Fruit fly (Drosophila melanogaster) whole organism, embryonic: ENCODE results near the gene CG16789.

Experiments used
- Abd-B ChIP-seq: fragments of 200-800 bp; sonication (Bioruptor generic); optimal IDR thresholded peaks from 2 replicates; lab custom pipeline; 2018; ENCODE audit warnings: missing biosample characterization, mild to moderate bottlenecking, missing genetic modification characterization, moderate library complexity
- CG10147 ChIP-seq: fragments of 200-800 bp; sonication (Bioruptor generic); optimal IDR thresholded peaks from 2 replicates; lab custom pipeline; 2019; ENCODE audit warnings: missing biosample characterization, mild to moderate bottlenecking, missing genetic modification characterization, moderate library complexity
- CG1024 ChIP-seq: fragments of 200-800 bp; sonication (Bioruptor generic); IDR thresholded peaks from 2 replicates; pipeline ENCODE4 v1.3.6; 2022; ENCODE audit warnings: missing biosample characterization, missing genetic modification characterization
- CG11398 ChIP-seq: fragments of 200-800 bp; sonication (Bioruptor generic); optimal IDR thresholded peaks from 2 replicates; lab custom pipeline; 2016; ENCODE audit warnings: missing biosample characterization, missing genetic modification characterization
- CG11456 ChIP-seq: fragments of 200-800 bp; sonication (Bioruptor generic); IDR thresholded peaks from 3 replicates; pipeline ENCODE4 v1.3.6; 2022; ENCODE audit warnings: missing biosample characterization, missing genetic modification characterization
- CG11560 ChIP-seq: fragments of 200-800 bp; sonication (Bioruptor generic); IDR thresholded peaks from 3 replicates; pipeline ENCODE4 v1.3.6; 2022; ENCODE audit warnings: missing biosample characterization, missing genetic modification characterization
- CG12104 ChIP-seq: fragments of 200-800 bp; sonication (Bioruptor generic); optimal IDR thresholded peaks from 3 replicates; lab custom pipeline; 2016; ENCODE audit warnings: missing biosample characterization, missing genetic modification characterization
- CG13775 ChIP-seq: fragments of 200-800 bp; sonication (Bioruptor generic); optimal IDR thresholded peaks from 3 replicates; lab custom pipeline; 2017; ENCODE audit warnings: missing biosample characterization, mild to moderate bottlenecking, missing genetic modification characterization
- CG14965 ChIP-seq: fragments of 200-800 bp; sonication (Bioruptor generic); optimal IDR thresholded peaks from 2 replicates; lab custom pipeline; 2016; ENCODE audit warnings: missing biosample characterization, missing genetic modification characterization, borderline replicate concordance
- CG1603 ChIP-seq: fragments of 200-800 bp; sonication (Bioruptor generic); optimal IDR thresholded peaks from 2 replicates; lab custom pipeline; 2019; ENCODE audit warnings: missing biosample characterization, mild to moderate bottlenecking, missing genetic modification characterization, moderate library complexity
- CG18262 ChIP-seq: fragments of 200-800 bp; optimal IDR thresholded peaks from 3 replicates; lab custom pipeline; 2019; ENCODE audit warnings: missing biosample characterization, mild to moderate bottlenecking, missing genetic modification characterization, moderate library complexity
- CG2202 ChIP-seq: fragments of 200-800 bp; sonication (Bioruptor generic); optimal IDR thresholded peaks from 2 replicates; lab custom pipeline; 2018; ENCODE audit warnings: missing biosample characterization, mild to moderate bottlenecking, missing genetic modification characterization
- CG2712 ChIP-seq: fragments of 200-800 bp; optimal IDR thresholded peaks from 3 replicates; lab custom pipeline; 2019; ENCODE audit warnings: missing biosample characterization, mild to moderate bottlenecking, missing genetic modification characterization, moderate library complexity
- CG2875 ChIP-seq: fragments of 200-800 bp; sonication (Bioruptor generic); optimal IDR thresholded peaks from 2 replicates; lab custom pipeline; 2017; ENCODE audit warnings: missing biosample characterization, mild to moderate bottlenecking, missing genetic modification characterization, missing genetic modification reagents
- CG31224 ChIP-seq: fragments of 200-800 bp; sonication (Bioruptor generic); IDR thresholded peaks from 2 replicates; pipeline ENCODE4 v1.3.6; 2022; ENCODE audit warnings: missing biosample characterization, missing genetic modification characterization
- CG33213 ChIP-seq: fragments of 200-800 bp; sonication (Bioruptor generic); optimal IDR thresholded peaks from 3 replicates; lab custom pipeline; 2016; ENCODE audit warnings: missing biosample characterization, missing genetic modification characterization
- CG43689 ChIP-seq: fragments of 200-800 bp; sonication (Bioruptor generic); IDR thresholded peaks from 2 replicates; pipeline ENCODE4 v1.3.6; 2022; ENCODE audit warnings: missing biosample characterization, missing genetic modification characterization
- Deaf1 ChIP-seq: fragments of 200-800 bp; optimal IDR thresholded peaks from 3 replicates; lab custom pipeline; 2019; ENCODE audit warnings: missing biosample characterization, mild to moderate bottlenecking, missing genetic modification characterization, moderate library complexity
- H2.0 ChIP-seq: fragments of 200-800 bp; sonication (Bioruptor generic); IDR thresholded peaks from 2 replicates; pipeline ENCODE4 v1.3.6; 2022; ENCODE audit warnings: missing biosample characterization, missing genetic modification characterization
- Hmx ChIP-seq: fragments of 200-800 bp; sonication (Bioruptor generic); optimal IDR thresholded peaks from 2 replicates; lab custom pipeline; 2016; ENCODE audit warnings: missing biosample characterization, missing genetic modification characterization
- Kr ChIP-seq: fragments of 200-800 bp; sonication (Bioruptor generic); optimal IDR thresholded peaks from 2 replicates; lab custom pipeline; 2017; ENCODE audit warnings: missing biosample characterization, mild to moderate bottlenecking, missing genetic modification characterization
- Lim3 ChIP-seq: fragments of 200-800 bp; sonication (Bioruptor generic); IDR thresholded peaks from 2 replicates; pipeline ENCODE4 v1.3.6; 2022; ENCODE audit warnings: missing biosample characterization, missing genetic modification characterization
- MBD-R2 ChIP-seq: fragments of 200-800 bp; sonication (Bioruptor generic); IDR thresholded peaks from 2 replicates; pipeline ENCODE4 v1.3.6; 2022; ENCODE audit warnings: missing biosample characterization, missing genetic modification characterization
- Ravus ChIP-seq: fragments of 200-800 bp; sonication (Bioruptor generic); IDR thresholded peaks from 2 replicates; pipeline ENCODE4 v1.3.6; 2022; ENCODE audit warnings: missing biosample characterization, missing genetic modification characterization
- Side ChIP-seq: fragments of 200-800 bp; sonication (Bioruptor generic); optimal IDR thresholded peaks from 2 replicates; lab custom pipeline; 2016; ENCODE audit warnings: missing biosample characterization, missing genetic modification characterization
- Usf ChIP-seq: fragments of 200-800 bp; sonication (Bioruptor generic); optimal IDR thresholded peaks from 2 replicates; lab custom pipeline; 2017; ENCODE audit warnings: missing genotype, missing biosample characterization, missing genetic modification characterization
- al ChIP-seq: fragments of 200-800 bp; sonication (Bioruptor generic); IDR thresholded peaks from 2 replicates; pipeline ENCODE4 v1.3.6; 2022; ENCODE audit warnings: missing biosample characterization, missing genetic modification characterization
- ato ChIP-seq: fragments of 200-800 bp; sonication (Bioruptor generic); IDR thresholded peaks from 2 replicates; pipeline ENCODE4 v1.3.6; 2022; ENCODE audit warnings: missing biosample characterization, missing genetic modification characterization; ENCODE audit not compliant: partially characterized antibody
- br ChIP-seq: fragments of >200 bp; optimal IDR thresholded peaks from 2 replicates; lab custom pipeline; 2017
- cas ChIP-seq: fragments of 200-800 bp; sonication (Bioruptor generic); IDR thresholded peaks from 2 replicates; pipeline ENCODE4 v1.3.6; 2022; ENCODE audit warnings: missing biosample characterization, missing genetic modification characterization
- corto ChIP-seq: fragments of 200-800 bp; sonication (Bioruptor generic); optimal IDR thresholded peaks from 2 replicates; lab custom pipeline; 2016; ENCODE audit warnings: missing biosample characterization, mild to moderate bottlenecking, missing genetic modification characterization, moderate library complexity
- croc ChIP-seq: fragments of 200-800 bp; sonication (Bioruptor generic); conservative IDR thresholded peaks from 3 replicates; pipeline ENCODE4 v1.3.6; 2022; ENCODE audit warnings: missing biosample characterization, missing genetic modification characterization
- dpn ChIP-seq, 2 experiments: fragments of 200-800 bp; sonication (Bioruptor generic); optimal IDR thresholded peaks; 3 replicates each; lab custom pipeline; 2016; ENCODE audit warnings: missing biosample characterization in 2 of 2, missing genetic modification characterization in 2 of 2
- esg ChIP-seq: fragments of 200-800 bp; sonication (Bioruptor generic); conservative IDR thresholded peaks from 2 replicates; pipeline ENCODE4 v1.3.6; 2022; ENCODE audit warnings: missing biosample characterization, missing genetic modification characterization
- lola ChIP-seq, 3 experiments: fragments of >200 bp in 2 of 3; fragments of 200-800 bp in 1 of 3; sonication (Bioruptor generic) in 1 of 3; optimal IDR thresholded peaks; 2 replicates each; lab custom pipeline; 2017 to 2019; ENCODE audit warnings: missing biosample characterization in 3 of 3, missing genetic modification characterization in 3 of 3, mild to moderate bottlenecking in 1 of 3, moderate library complexity in 1 of 3
- nerfin-2 ChIP-seq: fragments of 200-800 bp; sonication (Bioruptor generic); IDR thresholded peaks from 2 replicates; pipeline ENCODE4 v1.3.6; 2022; ENCODE audit warnings: missing biosample characterization, missing genetic modification characterization; ENCODE audit not compliant: partially characterized antibody
- org-1 ChIP-seq: fragments of 200-800 bp; sonication (Bioruptor generic); optimal IDR thresholded peaks from 2 replicates; lab custom pipeline; 2017; ENCODE audit warnings: missing biosample characterization, missing genetic modification characterization
- ranshi ChIP-seq: fragments of 200-800 bp; sonication (Bioruptor generic); IDR thresholded peaks from 2 replicates; pipeline ENCODE4 v1.3.6; 2022; ENCODE audit warnings: missing biosample characterization, missing genetic modification characterization
- seq ChIP-seq: fragments of 200-800 bp; sonication (Bioruptor generic); IDR thresholded peaks from 2 replicates; pipeline ENCODE4 v1.3.6; 2022; ENCODE audit warnings: missing biosample characterization, missing genetic modification characterization
- sima ChIP-seq: fragments of 200-800 bp; sonication (Bioruptor generic); optimal IDR thresholded peaks from 2 replicates; lab custom pipeline; 2016; ENCODE audit warnings: missing biosample characterization, missing genetic modification characterization
- stwl ChIP-seq: fragments of 200-800 bp; sonication (Bioruptor generic); optimal IDR thresholded peaks from 3 replicates; lab custom pipeline; 2018; ENCODE audit warnings: missing biosample characterization, mild to moderate bottlenecking, missing genetic modification characterization, moderate library complexity
- sug ChIP-seq: fragments of 200-800 bp; optimal IDR thresholded peaks from 2 replicates; lab custom pipeline; 2019; ENCODE audit warnings: missing biosample characterization, mild to moderate bottlenecking, missing genetic modification characterization, moderate library complexity
- zf30C ChIP-seq: fragments of 200-800 bp; sonication (Bioruptor generic); optimal IDR thresholded peaks from 3 replicates; lab custom pipeline; 2018; ENCODE audit warnings: missing biosample characterization, mild to moderate bottlenecking, missing genetic modification characterization

The CG16789 gene

dm6 chr3R:9586663-9587248 lies 20.8 kb downstream of the CG16789 start, which contains the start of gene P58IPK (continued):
- TF ChIP-seq Lim3 (no peak), Hmx (no peak), CG2202 (tag; lab: Kevin White, UChicago) (no peak), ato (peak; percentile 88), CG13775 (GFP tag; lab: Kevin White, UChicago) (peak; percentile 36), CG33213 (GFP tag; lab: Kevin White, UChicago) (peak; percentile 74), CG1024 (GFP tag; lab: Robert Waterston, UW) (no peak), CG2712 (peak; percentile 66), al (peak; percentile 52), zf30C (GFP tag; lab: Kevin White, UChicago) (no peak), croc (peak; percentile 16; the same call in 1 of the 3 replicates), br (no peak), corto (GFP tag; lab: Kevin White, UChicago) (no peak), cas (GFP tag; lab: Robert Waterston, UW) (peak; percentile 38; the same call in 1 of the 2 replicates), CG12104 (GFP tag; lab: Kevin White, UChicago) (no peak), CG11560 (tag; lab: Robert Waterston, UW) (peak; percentile 8; the same call in 1 of the 3 replicates), CG11456 (GFP tag; lab: Robert Waterston, UW) (peak; percentile 85; the same call in 2 of the 3 replicates), seq (no peak), Abd-B (peak; percentile 53), dpn (GFP tag; optimal IDR thresholded peaks at IDR 0.05; lab: Kevin White, UChicago) (peak; percentile 75 to 79), CG11398 (GFP tag; lab: Kevin White, UChicago) (peak; percentile 37), stwl (tag; lab: Kevin White, UChicago) (peak; percentile 55), sug (tag; lab: Kevin White, UChicago) (peak; percentile 71), CG14965 (GFP tag; lab: Kevin White, UChicago) (no peak), Ravus (GFP tag; lab: Robert Waterston, UW) (no peak; the same call in 1 of the 2 replicates), CG18262 (peak; percentile 35), CG31224 (GFP tag; lab: Robert Waterston, UW) (no peak), CG10147 (peak; percentile 55), sima (GFP tag; lab: Kevin White, UChicago) (no peak), esg (GFP tag; lab: Robert Waterston, UW) (peak; percentile 53; the same call in 1 of the 2 replicates), Side (GFP tag; lab: Kevin White, UChicago) (peak; percentile 45), CG43689 (no peak), nerfin-2 (peak; percentile 74), MBD-R2 (GFP tag; lab: Robert Waterston, UW) (peak; percentile 79), Usf (peak; percentile 17), CG1603 (tag; lab: Kevin White, UChicago) (peak; percentile 80), H2.0 (GFP tag; lab: Robert Waterston, UW) (peak; percentile 59), CG2875 (GFP tag; lab: Kevin White, UChicago) (no peak), lola (GFP tag; optimal IDR thresholded peaks at IDR 0.05; lab: Kevin White, UChicago) (peak in 1 of 3 experiments; percentile 46), Deaf1 (tag; lab: Kevin White, UChicago) (no peak), Kr (GFP tag; lab: Kevin White, UChicago) (no peak), ranshi (GFP tag; lab: Robert Waterston, UW) (peak; percentile 59), org-1 (no peak)
